Worm (Caenorhabditis elegans) whole organism, L3 larva: Measurements from ENCODE around the gene K05F1.14.
"Not testable (repeated sequence)": the region's sequence is repeated elsewhere in the genome, so short reads cannot be mapped to it uniquely, and the experiment has no call there.

ENCODE experiments used
- aly-2 ChIP-seq: fragments of 150-350 bp; optimal IDR thresholded peaks from 2 replicates; lab custom pipeline; 2014; ENCODE audit warnings: missing biosample characterization, missing genetic modification characterization
- ama-1 ChIP-seq: fragments of 150-350 bp; optimal IDR thresholded peaks from 2 replicates; lab custom pipeline; 2018
- ceh-16 ChIP-seq: sonication (generic microtip); optimal IDR thresholded peaks from 2 replicates; lab custom pipeline; 2017; ENCODE audit warnings: missing biosample characterization, missing genetic modification characterization
- ceh-28 ChIP-seq: fragments of 150-350 bp; optimal IDR thresholded peaks from 2 replicates; lab custom pipeline; 2014; ENCODE audit warnings: missing biosample characterization, missing genetic modification reagents, missing genetic modification characterization
- ceh-82 ChIP-seq: fragments of 150-350 bp; optimal IDR thresholded peaks from 2 replicates; lab custom pipeline; 2014; ENCODE audit warnings: missing biosample characterization, missing genetic modification characterization
- ceh-9 ChIP-seq: sonication (generic microtip); optimal IDR thresholded peaks from 2 replicates; lab custom pipeline; 2018; ENCODE audit warnings: missing biosample characterization, missing genetic modification characterization
- egl-27 ChIP-seq: sonication (generic microtip); optimal IDR thresholded peaks from 4 replicates; lab custom pipeline; 2017; ENCODE audit warnings: missing biosample characterization, missing genetic modification reagents, missing genetic modification characterization
- egl-5 ChIP-seq: fragments of 150-350 bp; optimal IDR thresholded peaks from 2 replicates; lab custom pipeline; 2017; ENCODE audit warnings: missing biosample characterization, missing genetic modification reagents, missing genetic modification characterization, inconsistent platforms
- elt-1 ChIP-seq: fragments of 150-350 bp; optimal IDR thresholded peaks from 2 replicates; lab custom pipeline; 2014; ENCODE audit warnings: missing biosample characterization, missing genetic modification characterization
- elt-2 ChIP-seq: sonication (generic microtip); optimal IDR thresholded peaks from 2 replicates; lab custom pipeline; 2016; ENCODE audit warnings: missing genetic modification reagents, mild to moderate bottlenecking, missing genetic modification characterization, missing compliant biosample characterization
- elt-3 ChIP-seq, 3 experiments: fragments of 150-350 bp in 1 of 3; sonication (generic microtip) in 2 of 3; optimal IDR thresholded peaks; 2 replicates in 2 of 3; 4 replicates in 1 of 3; lab custom pipeline; 2014 to 2017; ENCODE audit warnings: missing biosample characterization in 3 of 3, missing genetic modification characterization in 3 of 3
- eor-1 ChIP-seq, 2 experiments: fragments of 150-350 bp; optimal IDR thresholded peaks; 2 replicates each; lab custom pipeline; 2014 to 2018; ENCODE audit warnings: missing biosample characterization in 2 of 2, missing genetic modification characterization in 2 of 2
- fkh-10 ChIP-seq: sonication (generic microtip); optimal IDR thresholded peaks from 2 replicates; lab custom pipeline; 2017; ENCODE audit warnings: missing biosample characterization, missing genetic modification reagents, missing genetic modification characterization
- fkh-2 ChIP-seq: fragments of 150-350 bp; optimal IDR thresholded peaks from 2 replicates; lab custom pipeline; 2014; ENCODE audit warnings: missing biosample characterization, missing genetic modification reagents, missing genetic modification characterization
- fos-1 ChIP-seq: fragments of 150-350 bp; optimal IDR thresholded peaks from 2 replicates; lab custom pipeline; 2014; ENCODE audit warnings: missing biosample characterization, missing genetic modification characterization
- hmg-11 ChIP-seq: sonication (generic microtip); optimal IDR thresholded peaks from 2 replicates; lab custom pipeline; 2016; ENCODE audit warnings: missing genetic modification characterization, missing compliant biosample characterization
- jun-1 ChIP-seq: fragments of 150-350 bp; optimal IDR thresholded peaks from 2 replicates; lab custom pipeline; 2014; ENCODE audit warnings: missing biosample characterization, missing genetic modification reagents, missing genetic modification characterization
- lin-15B ChIP-seq: fragments of 150-350 bp; optimal IDR thresholded peaks from 2 replicates; lab custom pipeline; 2014; ENCODE audit warnings: missing biosample characterization, missing genetic modification characterization
- lin-39 ChIP-seq: fragments of 150-350 bp; optimal IDR thresholded peaks from 2 replicates; lab custom pipeline; 2018; ENCODE audit warnings: missing biosample characterization, missing genetic modification reagents, missing genetic modification characterization
- lsy-12 ChIP-seq: sonication (generic microtip); optimal IDR thresholded peaks from 2 replicates; lab custom pipeline; 2016; ENCODE audit warnings: mild to moderate bottlenecking, missing genetic modification characterization, missing compliant biosample characterization
- nfya-1 ChIP-seq: sonication (generic microtip); optimal IDR thresholded peaks from 2 replicates; lab custom pipeline; 2017; ENCODE audit warnings: missing genetic modification characterization, mild to moderate bottlenecking, missing compliant biosample characterization, antibody characterized with exemption, moderate library complexity; ENCODE audit not compliant: insufficient read depth
- nhr-11 ChIP-seq: fragments of 150-350 bp; optimal IDR thresholded peaks from 2 replicates; lab custom pipeline; 2014; ENCODE audit warnings: missing biosample characterization, missing genetic modification characterization
- nhr-23 ChIP-seq: fragments of 150-350 bp; optimal IDR thresholded peaks from 2 replicates; lab custom pipeline; 2014; ENCODE audit warnings: missing biosample characterization, missing genetic modification reagents, missing genetic modification characterization
- nhr-237 ChIP-seq: fragments of 150-350 bp; optimal IDR thresholded peaks from 2 replicates; lab custom pipeline; 2014; ENCODE audit warnings: missing biosample characterization, missing genetic modification characterization
- nhr-25 ChIP-seq: sonication (generic microtip); optimal IDR thresholded peaks from 2 replicates; lab custom pipeline; 2017; ENCODE audit warnings: missing biosample characterization, missing genetic modification characterization
- nhr-67 ChIP-seq: fragments of 150-350 bp; optimal IDR thresholded peaks from 2 replicates; lab custom pipeline; 2014; ENCODE audit warnings: missing biosample characterization, missing genetic modification characterization
- pha-4 ChIP-seq: fragments of 150-350 bp; optimal IDR thresholded peaks from 2 replicates; lab custom pipeline; 2014; ENCODE audit warnings: missing biosample characterization, missing genetic modification reagents, missing genetic modification characterization
- pqm-1 ChIP-seq: fragments of 150-350 bp; optimal IDR thresholded peaks from 2 replicates; lab custom pipeline; 2017; ENCODE audit warnings: missing biosample characterization, missing genetic modification characterization, inconsistent platforms
- snpc-4 ChIP-seq: fragments of 150-350 bp; optimal IDR thresholded peaks from 2 replicates; lab custom pipeline; 2014; ENCODE audit warnings: missing biosample characterization, missing genetic modification characterization
- unc-39 ChIP-seq: sonication (generic microtip); optimal IDR thresholded peaks from 4 replicates; lab custom pipeline; 2017; ENCODE audit warnings: missing biosample characterization, missing genetic modification characterization
- unc-62 ChIP-seq: fragments of 150-350 bp; sonication (generic microtip); optimal IDR thresholded peaks from 4 replicates; lab custom pipeline; 2014; ENCODE audit warnings: missing biosample characterization, missing genetic modification reagents, missing genetic modification characterization
- ztf-4 ChIP-seq: fragments of 150-350 bp; optimal IDR thresholded peaks from 2 replicates; lab custom pipeline; 2014; ENCODE audit warnings: missing biosample characterization, missing genetic modification characterization

The K05F1.14 gene

ce11 chrII:5816346-5816745, 24.0 kb upstream of the K05F1.14 start, which contains the start of gene ZK1248.20:
ZK1248.20 (plus strand) TSS chrII:5816646.
- TF ChIP-seq ztf-4 (tag; lab: Kevin White, UChicago) = no peak

- TF ChIP-seq ama-1 (lab: Kevin White, UChicago); ztf-4 (tag; lab: Kevin White, UChicago); egl-5 (tag; lab: Kevin White, UChicago): not testable (repeated sequence)
Observed at ce11 chrII:5815382-5815781, 23.0 kb upstream of the K05F1.14 start, which contains the start of gene wago-5. wago-5 (minus strand) TSS chrII:5815482.

ce11 chrII:5810230-5810629, 17.8 kb upstream of the K05F1.14 start, which contains the start of the genes msp-64 and ZK1248.5:
msp-64 (minus strand) TSS chrII:5810330.
ZK1248.5 (plus strand) TSS chrII:5810514.
- no peak for TF ChIP-seq nhr-23 (tag; lab: Kevin White, UChicago)
- TF ChIP-seq fkh-10 (GFP tag; lab: Kevin White, UChicago) = no peak
- no peak for TF ChIP-seq unc-62 (GFP tag; lab: Kevin White, UChicago)
- TF ChIP-seq eor-1 (tag; optimal IDR thresholded peaks at IDR 0.05; lab: Kevin White, UChicago) = no peak
- TF ChIP-seq ceh-28 (tag; lab: Kevin White, UChicago) = no peak
- TF ChIP-seq hmg-11 (tag; lab: Kevin White, UChicago) = no peak
- TF ChIP-seq pha-4 (tag; lab: Kevin White, UChicago) = no peak
- TF ChIP-seq lin-39 (tag; lab: Kevin White, UChicago) = no peak
- TF ChIP-seq jun-1 = no peak
- no peak for TF ChIP-seq nhr-237 (tag; lab: Kevin White, UChicago)
- TF ChIP-seq, all 47 proteins: peak for 0

- TF ChIP-seq fos-1 (no peak), nfya-1 (tag; lab: Kevin White, UChicago) (no peak), pqm-1 (peak; percentile 63), elt-2 (tag; lab: Kevin White, UChicago) (peak; percentile 97)
Observed at ce11 chrII:5806563-5806962, 14.2 kb upstream of the K05F1.14 start.

- TF ChIP-seq elt-2 (tag; lab: Kevin White, UChicago) (peak; percentile 86), unc-39 (no peak), pqm-1 (peak; percentile 54), ama-1 (lab: Kevin White, UChicago) (peak; percentile 9), ceh-82 (tag; lab: Kevin White, UChicago) (no peak), elt-1 (tag; lab: Kevin White, UChicago) (no peak), pha-4 (tag; lab: Kevin White, UChicago) (peak; percentile 9), fkh-2 (no peak)
Observed at ce11 chrII:5805303-5805702, 12.9 kb upstream of the K05F1.14 start, which contains the start of gene K05F1.10. K05F1.10 (minus strand) TSS chrII:5805473.

- TF ChIP-seq pha-4 (tag; lab: Kevin White, UChicago) (peak; percentile 8), elt-2 (tag; lab: Kevin White, UChicago) (peak; percentile 93), fkh-2 (no peak), elt-3 (tag; optimal IDR thresholded peaks at IDR 0.05; lab: Kevin White, UChicago) (no peak), pqm-1 (peak; percentile 25)
Observed at ce11 chrII:5804288-5804687, 11.9 kb upstream of the K05F1.14 start.

- TF ChIP-seq ceh-16 (tag; lab: Kevin White, UChicago) = no peak
- no peak for TF ChIP-seq nhr-25
- TF ChIP-seq aly-2 (tag; lab: Kevin White, UChicago) = no peak
- no peak for TF ChIP-seq ama-1 (lab: Kevin White, UChicago)
- no peak for TF ChIP-seq fkh-10 (GFP tag; lab: Kevin White, UChicago)
- TF ChIP-seq egl-27 (tag; lab: Kevin White, UChicago) = no peak
- TF ChIP-seq nhr-67 (tag; lab: Kevin White, UChicago) = no peak
Observed at ce11 chrII:5801075-5801474, 8.7 kb upstream of the K05F1.14 start, which contains the start of the genes K05F1.9 and K05F1.1. K05F1.9 (minus strand) TSS chrII:5801175. K05F1.1 (plus strand) TSS chrII:5801382.

- TF ChIP-seq pha-4 (tag; lab: Kevin White, UChicago) (no peak), elt-3 (tag; optimal IDR thresholded peaks at IDR 0.05; lab: Kevin White, UChicago) (no peak), fos-1 (no peak), lin-15B (tag; lab: Kevin White, UChicago) (no peak), ztf-4 (tag; lab: Kevin White, UChicago) (no peak), snpc-4 (no peak), nhr-11 (tag; lab: Kevin White, UChicago) (no peak), lsy-12 (no peak), ceh-9 (tag; lab: Kevin White, UChicago) (no peak)
Observed at ce11 chrII:5799553-5799952, 7.2 kb upstream of the K05F1.14 start, which contains the start of gene K05F1.8. K05F1.8 (minus strand) TSS chrII:5799653.
